Fruit fly (Drosophila melanogaster): ENCODE results near the gene Rnf11.

DNA sequence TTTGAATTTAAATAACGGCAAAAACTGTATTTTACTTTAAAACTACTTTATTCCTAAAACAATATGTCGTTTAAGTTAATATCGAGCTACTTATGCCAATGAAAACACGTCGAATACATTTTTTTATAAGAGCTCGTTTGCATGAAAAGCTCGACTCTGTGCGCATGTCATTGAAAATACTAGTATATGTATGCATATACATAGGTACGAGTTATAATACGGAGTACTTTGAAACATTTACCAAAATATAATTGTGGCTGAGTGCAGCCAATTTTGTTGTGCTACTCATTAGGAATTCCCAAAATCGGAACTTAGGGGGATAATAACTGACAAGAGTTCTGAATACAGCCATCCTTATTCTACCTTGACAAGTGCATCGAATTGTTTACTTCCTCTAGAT is 9.0 kb upstream of the Rnf11 start:
- TF ChIP-seq pan (optimal IDR thresholded peaks at IDR 0.05) (no peak), N (GFP tag; optimal IDR thresholded peaks at IDR 0.05) (no peak), lola (GFP tag; optimal IDR thresholded peaks at IDR 0.05) (no peak), HLH106 (tag; optimal IDR thresholded peaks at IDR 0.05) (no peak), OdsH (GFP tag; optimal IDR thresholded peaks at IDR 0.05) (no peak), Myc (optimal IDR thresholded peaks at IDR 0.05) (no peak), sv (GFP tag; optimal IDR thresholded peaks at IDR 0.05) (no peak), CG9705 (GFP tag; optimal IDR thresholded peaks at IDR 0.05) (no peak), h (GFP tag; optimal IDR thresholded peaks at IDR 0.05) (no peak), Abd-B (GFP tag; optimal IDR thresholded peaks at IDR 0.05) (no peak), usp (GFP tag; optimal IDR thresholded peaks at IDR 0.05) (no peak)

Data from whole organism, wandering third instar larva.